Fruit fly (Drosophila melanogaster) whole organism, embryonic: ENCODE measurements around the gene CG3408.

Experiments
- Asciz ChIP-seq: fragments of 200-800 bp; sonication (Bioruptor generic); optimal IDR thresholded peaks from 2 replicates; lab custom pipeline; 2017; ENCODE audit warnings: missing biosample characterization, mild to moderate bottlenecking, missing genetic modification characterization, missing genetic modification reagents
- Awh ChIP-seq: fragments of 200-800 bp; sonication (Bioruptor generic); IDR thresholded peaks from 2 replicates; pipeline ENCODE4, ENCODE4 v1.3.6; 2022; ENCODE audit warnings: missing biosample characterization, missing genetic modification characterization
- B-H1 ChIP-seq: fragments of 200-800 bp; sonication (Bioruptor generic); IDR thresholded peaks from 3 replicates; pipeline ENCODE4 v1.3.6; 2022; ENCODE audit warnings: missing biosample characterization, missing genetic modification characterization
- Blimp-1 ChIP-seq: fragments of 200-800 bp; sonication (Bioruptor generic); optimal IDR thresholded peaks from 3 replicates; lab custom pipeline; 2018; ENCODE audit warnings: missing biosample characterization, missing genetic modification characterization, mild to moderate bottlenecking, moderate library complexity, missing genetic modification reagents
- BtbVII ChIP-seq: fragments of 200-800 bp; sonication (Bioruptor generic); optimal IDR thresholded peaks from 3 replicates; lab custom pipeline; 2017; ENCODE audit warnings: missing biosample characterization, mild to moderate bottlenecking, missing genetic modification characterization
- CG10209 ChIP-seq: fragments of 200-800 bp; sonication (Bioruptor generic); optimal IDR thresholded peaks from 3 replicates; lab custom pipeline; 2017; ENCODE audit warnings: missing biosample characterization, mild to moderate bottlenecking, missing genetic modification characterization, missing genetic modification reagents
- CG10321 ChIP-seq: fragments of 200-800 bp; sonication (Bioruptor generic); IDR thresholded peaks from 2 replicates; pipeline ENCODE4 v1.3.6; 2022; ENCODE audit warnings: missing biosample characterization, missing genetic modification characterization
- CG10462 ChIP-seq: fragments of 200-800 bp; sonication (Bioruptor generic); optimal IDR thresholded peaks from 2 replicates; lab custom pipeline; 2016; ENCODE audit warnings: missing biosample characterization, missing genetic modification characterization
- CG10543 ChIP-seq: fragments of 200-800 bp; sonication (Bioruptor generic); optimal IDR thresholded peaks from 3 replicates; lab custom pipeline; 2017; ENCODE audit warnings: missing biosample characterization, mild to moderate bottlenecking, missing genetic modification characterization, moderate library complexity
- CG11085 ChIP-seq: fragments of 200-800 bp; sonication (Bioruptor generic); IDR thresholded peaks from 2 replicates; pipeline ENCODE4 v1.3.6; 2022; ENCODE audit warnings: missing biosample characterization, missing genetic modification characterization
- CG12391 ChIP-seq: fragments of 200-800 bp; sonication (Bioruptor generic); optimal IDR thresholded peaks from 3 replicates; lab custom pipeline; 2018; ENCODE audit warnings: missing biosample characterization, mild to moderate bottlenecking, missing genetic modification characterization, moderate library complexity
- CG13775 ChIP-seq: fragments of 200-800 bp; sonication (Bioruptor generic); optimal IDR thresholded peaks from 3 replicates; lab custom pipeline; 2017; ENCODE audit warnings: missing biosample characterization, mild to moderate bottlenecking, missing genetic modification characterization
- CG14014 ChIP-seq: fragments of 200-800 bp; sonication (Bioruptor generic); IDR thresholded peaks from 2 replicates; pipeline ENCODE4 v1.3.6; 2022; ENCODE audit warnings: missing biosample characterization, missing genetic modification characterization
- CG15269 ChIP-seq: fragments of 200-800 bp; sonication (Bioruptor generic); optimal IDR thresholded peaks from 2 replicates; lab custom pipeline; 2018; ENCODE audit warnings: missing biosample characterization, mild to moderate bottlenecking, missing genetic modification characterization, moderate library complexity
- CG15696 ChIP-seq: fragments of 200-800 bp; sonication (Bioruptor generic); optimal IDR thresholded peaks from 2 replicates; lab custom pipeline; 2019; ENCODE audit warnings: missing biosample characterization, mild to moderate bottlenecking, missing genetic modification characterization, moderate library complexity
- CG17328 ChIP-seq: fragments of 200-800 bp; sonication (Bioruptor generic); IDR thresholded peaks from 2 replicates; pipeline ENCODE4 v1.3.6; 2022; ENCODE audit warnings: missing biosample characterization, missing genetic modification characterization
- CG17361 ChIP-seq: fragments of 200-800 bp; sonication (Bioruptor generic); IDR thresholded peaks from 3 replicates; pipeline ENCODE4 v1.3.6; 2022; ENCODE audit warnings: missing biosample characterization, missing genetic modification characterization
- CG3163 ChIP-seq: fragments of 200-800 bp; sonication (Bioruptor generic); optimal IDR thresholded peaks from 3 replicates; lab custom pipeline; 2016; ENCODE audit warnings: missing biosample characterization, missing genetic modification characterization
- CG3281 ChIP-seq: fragments of 200-800 bp; sonication (Bioruptor generic); optimal IDR thresholded peaks from 3 replicates; lab custom pipeline; 2017; ENCODE audit warnings: missing biosample characterization, mild to moderate bottlenecking, missing genetic modification characterization
- CG42726 ChIP-seq: fragments of 200-800 bp; sonication (Bioruptor generic); IDR thresholded peaks from 2 replicates; pipeline ENCODE4 v1.3.6; 2022; ENCODE audit warnings: missing biosample characterization, missing genetic modification characterization; ENCODE audit not compliant: partially characterized antibody
- CG5180 ChIP-seq: fragments of 200-800 bp; sonication (Bioruptor generic); optimal IDR thresholded peaks from 3 replicates; lab custom pipeline; 2017; ENCODE audit warnings: missing biosample characterization, missing genetic modification characterization, mild to moderate bottlenecking, moderate library complexity, missing genetic modification reagents
- CG6854 ChIP-seq: fragments of 200-800 bp; sonication (Bioruptor generic); optimal IDR thresholded peaks from 3 replicates; lab custom pipeline; 2017; ENCODE audit warnings: missing biosample characterization, mild to moderate bottlenecking, missing genetic modification characterization
- CG8924 ChIP-seq: fragments of 200-800 bp; optimal IDR thresholded peaks from 3 replicates; lab custom pipeline; 2019; ENCODE audit warnings: missing biosample characterization, mild to moderate bottlenecking, missing genetic modification characterization, moderate library complexity
- NC2α ChIP-seq: fragments of 200-800 bp; sonication (Bioruptor generic); optimal IDR thresholded peaks from 2 replicates; lab custom pipeline; 2016; ENCODE audit warnings: missing biosample characterization, missing genetic modification characterization
- Nf-YB ChIP-seq: fragments of 200-800 bp; sonication (Bioruptor generic); optimal IDR thresholded peaks from 3 replicates; lab custom pipeline; 2019; ENCODE audit warnings: missing biosample characterization, mild to moderate bottlenecking, missing genetic modification characterization, moderate library complexity
- Nf-YC ChIP-seq: fragments of 200-800 bp; optimal IDR thresholded peaks from 3 replicates; lab custom pipeline; 2019; ENCODE audit warnings: missing biosample characterization, mild to moderate bottlenecking, missing genetic modification characterization, moderate library complexity
- PHDP ChIP-seq: fragments of 200-800 bp; sonication (Bioruptor generic); optimal IDR thresholded peaks from 3 replicates; lab custom pipeline; 2018; ENCODE audit warnings: missing biosample characterization, mild to moderate bottlenecking, missing genetic modification characterization, moderate library complexity
- Rfx ChIP-seq: fragments of 200-800 bp; sonication (Bioruptor generic); IDR thresholded peaks from 2 replicates; pipeline ENCODE4 v1.3.6; 2022; ENCODE audit warnings: missing biosample characterization, missing genetic modification characterization
- Sin3A ChIP-seq: fragments of >200 bp; optimal IDR thresholded peaks from 2 replicates; lab custom pipeline; 2018
- Trl ChIP-seq, 3 experiments: fragments of >200 bp in 2 of 3; fragments of 200-800 bp in 1 of 3; sonication (Bioruptor generic) in 1 of 3; optimal IDR thresholded peaks; 2 replicates in 1 of 3; 3 replicates in 2 of 3; lab custom pipeline; 2016 to 2017; ENCODE audit warnings: missing biosample characterization in 1 of 3, missing genetic modification characterization in 1 of 3
- Xrp1 ChIP-seq: fragments of 200-800 bp; sonication (Bioruptor generic); IDR thresholded peaks from 2 replicates; pipeline ENCODE4 v1.3.6; 2022; ENCODE audit warnings: missing biosample characterization, missing genetic modification characterization
- ara ChIP-seq: fragments of 200-800 bp; sonication (Bioruptor generic); IDR thresholded peaks from 2 replicates; pipeline ENCODE4 v1.3.6; 2022; ENCODE audit warnings: missing biosample characterization, missing genetic modification characterization
- chif ChIP-seq, 2 experiments: fragments of 200-800 bp; sonication (Bioruptor generic); optimal IDR thresholded peaks; 3 replicates each; lab custom pipeline; 2016; ENCODE audit warnings: missing biosample characterization in 2 of 2, missing genetic modification characterization in 2 of 2
- chn ChIP-seq: fragments of 200-800 bp; sonication (Bioruptor generic); optimal IDR thresholded peaks from 2 replicates; lab custom pipeline; 2016; ENCODE audit warnings: missing biosample characterization, missing genetic modification characterization
- crol ChIP-seq: fragments of 200-800 bp; sonication (Bioruptor generic); IDR thresholded peaks from 2 replicates; pipeline ENCODE4 v1.3.6; 2022; ENCODE audit warnings: missing biosample characterization, missing genetic modification characterization
- crp ChIP-seq, 2 experiments: fragments of 200-800 bp; sonication (Bioruptor generic); optimal IDR thresholded peaks; 2 replicates in 1 of 2; 3 replicates in 1 of 2; lab custom pipeline; 2017; ENCODE audit warnings: missing biosample characterization in 2 of 2, missing genetic modification characterization in 2 of 2, mild to moderate bottlenecking in 1 of 2, moderate library complexity in 1 of 2
- cwo ChIP-seq: fragments of 200-800 bp; sonication (Bioruptor generic); optimal IDR thresholded peaks from 3 replicates; lab custom pipeline; 2017; ENCODE audit warnings: missing biosample characterization, missing genetic modification characterization, mild to moderate bottlenecking, moderate library complexity, missing genetic modification reagents
- dmrt11E ChIP-seq: fragments of 200-800 bp; sonication (Bioruptor generic); optimal IDR thresholded peaks from 3 replicates; lab custom pipeline; 2018; ENCODE audit warnings: missing biosample characterization, mild to moderate bottlenecking, missing genetic modification characterization, moderate library complexity
- gsb ChIP-seq: fragments of 200-800 bp; sonication (Bioruptor generic); IDR thresholded peaks from 2 replicates; pipeline ENCODE4 v1.3.6; 2022; ENCODE audit warnings: missing biosample characterization, missing genetic modification characterization
- gt ChIP-seq: fragments of 200-800 bp; sonication (Bioruptor generic); IDR thresholded peaks from 2 replicates; pipeline ENCODE4 v1.3.6; 2022; ENCODE audit warnings: missing biosample characterization, missing genetic modification characterization
- her ChIP-seq: fragments of 200-800 bp; sonication (Bioruptor generic); optimal IDR thresholded peaks from 2 replicates; lab custom pipeline; 2016; ENCODE audit warnings: missing biosample characterization, missing genetic modification characterization
- lov ChIP-seq, 2 experiments: fragments of 200-800 bp in 1 of 2; fragments of >200 bp in 1 of 2; sonication (Bioruptor generic) in 1 of 2; IDR thresholded peaks in 1 of 2; optimal IDR thresholded peaks in 1 of 2; 2 replicates in 1 of 2; 3 replicates in 1 of 2; pipeline versions ENCODE4 v1.3.6 to Lab custom; 2017 to 2022; ENCODE audit warnings: missing biosample characterization in 1 of 2, missing genetic modification characterization in 1 of 2
- nau ChIP-seq: fragments of 200-800 bp; sonication (Bioruptor generic); optimal IDR thresholded peaks from 3 replicates; lab custom pipeline; 2017; ENCODE audit warnings: missing biosample characterization, mild to moderate bottlenecking, missing genetic modification characterization, missing genetic modification reagents
- sug ChIP-seq: fragments of 200-800 bp; optimal IDR thresholded peaks from 2 replicates; lab custom pipeline; 2019; ENCODE audit warnings: missing biosample characterization, mild to moderate bottlenecking, missing genetic modification characterization, moderate library complexity
- trem ChIP-seq: fragments of 200-800 bp; optimal IDR thresholded peaks from 3 replicates; lab custom pipeline; 2019; ENCODE audit warnings: missing biosample characterization, mild to moderate bottlenecking, missing genetic modification characterization, moderate library complexity
- unpg ChIP-seq: fragments of 200-800 bp; sonication (Bioruptor generic); optimal IDR thresholded peaks from 3 replicates; lab custom pipeline; 2018; ENCODE audit warnings: missing biosample characterization, mild to moderate bottlenecking, missing genetic modification characterization, moderate library complexity
- wor ChIP-seq: fragments of 200-800 bp; sonication (Bioruptor generic); IDR thresholded peaks from 2 replicates; pipeline ENCODE4 v1.3.6; 2022; ENCODE audit warnings: missing biosample characterization, missing genetic modification characterization

Gene CG3408

DNA sequence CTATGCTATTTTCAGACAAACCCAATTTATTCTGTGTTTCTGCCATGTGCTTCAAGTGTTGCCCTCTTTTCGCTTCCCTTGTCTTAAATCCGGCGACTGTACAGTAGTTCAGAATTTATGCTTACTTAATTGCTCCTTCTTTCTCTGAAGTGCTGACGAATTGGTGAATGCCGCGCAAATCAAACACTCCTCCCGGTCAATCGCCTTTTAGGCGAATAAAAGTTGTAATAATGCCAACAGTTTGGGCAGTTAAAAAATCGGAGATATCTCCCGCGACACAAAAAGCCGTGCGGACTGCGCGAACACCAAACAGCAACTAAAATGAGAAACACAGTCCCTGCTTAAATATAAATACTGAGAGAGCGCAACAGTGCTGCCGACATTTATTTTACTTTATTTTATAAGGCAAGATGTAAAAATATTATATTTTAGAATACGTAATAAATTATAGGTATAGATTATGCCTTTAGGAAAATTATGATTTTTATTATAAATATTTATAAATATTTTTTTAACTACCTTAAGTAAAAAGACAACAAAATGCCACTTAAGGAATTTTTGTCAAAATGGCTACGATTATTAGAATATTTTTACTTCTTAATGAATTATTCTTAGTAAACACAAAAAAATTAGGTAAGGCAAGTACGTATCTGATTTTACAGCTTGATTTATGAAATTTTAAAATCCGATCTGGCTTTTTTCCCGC is 4.2 kb downstream of the CG3408 start, which contains the start of gene path (continued):
- TF ChIP-seq ara (GFP tag; lab: Robert Waterston, UW) (0 out of 2 replicates have a peak, but pooled peaks have one; percentile 20), CG11085 (GFP tag; lab: Robert Waterston, UW) (0 out of 2 replicates have a peak, but pooled peaks have one; percentile 18), CG10209 (GFP tag; lab: Kevin White, UChicago) (peak; percentile 37), unpg (peak; percentile 8), CG15696 (tag; lab: Kevin White, UChicago) (peak; percentile 31), Nf-YB (GFP tag; lab: Kevin White, UChicago) (peak; percentile 10), Trl (optimal IDR thresholded peaks at IDR 0.05; lab: Kevin White, UChicago) (peak in 1 of 2 experiments; percentile 43), Trl (GFP tag; optimal IDR thresholded peaks at IDR 0.05; lab: Kevin White, UChicago) (peak; percentile 10), Asciz (peak; percentile 46), gt (GFP tag; lab: Robert Waterston, UW) (no peak), chif (GFP tag; optimal IDR thresholded peaks at IDR 0.05; lab: Kevin White, UChicago) (no peak), B-H1 (GFP tag; lab: Robert Waterston, UW) (no peak), CG42726 (GFP tag; lab: Robert Waterston, UW) (peak; percentile 58; the same call in 1 of the 2 replicates), BtbVII (GFP tag; lab: Kevin White, UChicago) (peak; percentile 39), Blimp-1 (GFP tag; lab: Kevin White, UChicago) (peak; percentile 66), Sin3A (no peak), wor (GFP tag; lab: Robert Waterston, UW) (no peak), CG10462 (GFP tag; lab: Kevin White, UChicago) (no peak), crol (no peak), PHDP (peak; percentile 26), dmrt11E (tag; lab: Kevin White, UChicago) (peak; percentile 50), her (no peak), CG17361 (GFP tag; lab: Robert Waterston, UW) (peak; percentile 77), trem (peak; percentile 67), CG6854 (no peak), CG3163 (peak; percentile 54), sug (tag; lab: Kevin White, UChicago) (peak; percentile 9), Awh (GFP tag; lab: Robert Waterston, UW) (peak; percentile 10; the same call in 1 of the 2 replicates), chn (GFP tag; lab: Kevin White, UChicago) (no peak), CG10543 (peak; percentile 21), crp (GFP tag; optimal IDR thresholded peaks at IDR 0.05; lab: Kevin White, UChicago) (no peak), CG17328 (GFP tag; lab: Robert Waterston, UW) (peak; percentile 17; the same call in 1 of the 2 replicates), lov (optimal IDR thresholded peaks at IDR 0.05; lab: Kevin White, UChicago) (no peak), lov (GFP tag; IDR thresholded peaks at IDR 0.05; lab: Robert Waterston, UW) (no peak), CG14014 (GFP tag; lab: Robert Waterston, UW) (peak; percentile 17; the same call in 1 of the 2 replicates), Xrp1 (peak; percentile 48; the same call in 1 of the 2 replicates), CG5180 (peak; percentile 19), gsb (GFP tag; lab: Robert Waterston, UW) (no peak), Rfx (GFP tag; lab: Robert Waterston, UW) (peak; percentile 29; the same call in 1 of the 2 replicates), CG3281 (GFP tag; lab: Kevin White, UChicago) (peak; percentile 55), CG15269 (tag; lab: Kevin White, UChicago) (peak; percentile 37), CG13775 (GFP tag; lab: Kevin White, UChicago) (peak; percentile 3), CG10321 (GFP tag; lab: Robert Waterston, UW) (0 out of 2 replicates have a peak, but pooled peaks have one; percentile 6), CG12391 (tag; lab: Kevin White, UChicago) (peak; percentile 55), Nf-YC (tag; lab: Kevin White, UChicago) (peak; percentile 48), NC2α (GFP tag; lab: Kevin White, UChicago) (peak; percentile 20), CG8924 (tag; lab: Kevin White, UChicago) (peak; percentile 59), cwo (peak; percentile 50), nau (GFP tag; lab: Kevin White, UChicago) (peak; percentile 19)
